Worm (Caenorhabditis elegans): ENCODE results near the gene dli-1.
"Not testable (repeated sequence)": the region's sequence is repeated elsewhere in the genome, so short reads cannot be mapped to it uniquely, and the experiment has no call there.

Gene dli-1

ce11 chrIV:13098652-13099051 is at the start of gene dli-1, which contains the start of the genes tin-9.2 and exos-4.1 (continued):
- TF ChIP-seq madf-8 (GFP tag; conservative IDR thresholded peaks at IDR 0.05) (0 out of 2 replicates have a peak, but pooled peaks have one; percentile 4), lsl-1 (GFP tag; optimal IDR thresholded peaks at IDR 0.05) (peak; percentile 61), attf-6 (GFP tag; IDR thresholded peaks at IDR 0.05) (no peak), tbp1 (GFP tag; optimal IDR thresholded peaks at IDR 0.05) (peak; percentile 44), dox-1 (GFP tag; IDR thresholded peaks at IDR 0.05) (peak; percentile 77), lag-1 (GFP tag; IDR thresholded peaks at IDR 0.05) (no peak), madf-10 (tag; optimal IDR thresholded peaks at IDR 0.05) (no peak), hmg-20 (GFP tag; IDR thresholded peaks at IDR 0.05) (no peak), gei-17 (GFP tag; optimal IDR thresholded peaks at IDR 0.05) (no peak), ceh-27 (GFP tag; optimal IDR thresholded peaks at IDR 0.05) (no peak), nfyb-1 (GFP tag; IDR thresholded peaks at IDR 0.05) (0 out of 2 replicates have a peak, but pooled peaks have one; percentile 36), ztf-26 (tag; optimal IDR thresholded peaks at IDR 0.05) (no peak), B0336.3 (GFP tag; IDR thresholded peaks at IDR 0.05) (no peak), snpc-4 (GFP tag; optimal IDR thresholded peaks at IDR 0.05) (peak; percentile 46), snpc-4 (tag; optimal IDR thresholded peaks at IDR 0.05) (peak in 3 of 4 experiments; percentile 4 to 73 (median 68)), ceh-100 (GFP tag; IDR thresholded peaks at IDR 0.05) (peak; percentile 42; the same call in 1 of the 2 replicates), F23B12.7 (tag; optimal IDR thresholded peaks at IDR 0.05; ENCODE audit: insufficient read depth) (peak; percentile 84), F49E8.2 (tag; optimal IDR thresholded peaks at IDR 0.05; ENCODE audit: insufficient read depth) (peak; percentile 43), egl-18 (GFP tag; IDR thresholded peaks at IDR 0.05) (no peak), hlh-26 (GFP tag; conservative IDR thresholded peaks at IDR 0.05) (no peak), mel-28 (tag; optimal IDR thresholded peaks at IDR 0.05; ENCODE audit: borderline replicate concordance) (no peak), rec-8 (tag; optimal IDR thresholded peaks at IDR 0.05) (no peak), dpl-1 (GFP tag; optimal IDR thresholded peaks at IDR 0.05) (peak; percentile 58), snpc-3.4 (tag; optimal IDR thresholded peaks at IDR 0.05) (peak; percentile 6), ceh-40 (GFP tag; IDR thresholded peaks at IDR 0.05) (no peak), F55B11.4 (tag; optimal IDR thresholded peaks at IDR 0.05; ENCODE audit: borderline replicate concordance, insufficient read depth) (no peak), ztf-28 (GFP tag; IDR thresholded peaks at IDR 0.05) (no peak), F33H1.4 (GFP tag; IDR thresholded peaks at IDR 0.05) (peak; percentile 75), hmg-1.2 (GFP tag; IDR thresholded peaks at IDR 0.05) (peak; percentile 98)

ce11 chrIV:13142254-13142653 is 43.7 kb upstream of the dli-1 start, which contains the start of gene spe-43:
Gene spe-43 (minus strand): TSS chrIV:13142354.
- TF ChIP-seq zim-3 (tag; optimal IDR thresholded peaks at IDR 0.05) (no peak), mes-4 (tag; optimal IDR thresholded peaks at IDR 0.05) (no peak), F57A8.1 (GFP tag; optimal IDR thresholded peaks at IDR 0.05) (no peak), pbrm-1 (GFP tag; IDR thresholded peaks at IDR 0.05) (no peak)

ce11 chrIV:13140792-13141191 is 42.2 kb upstream of the dli-1 start:
- not testable (repeated sequence) for TF ChIP-seq snpc-4 (GFP tag; optimal IDR thresholded peaks at IDR 0.05)
- TF ChIP-seq snpc-4 (tag; optimal IDR thresholded peaks at IDR 0.05) (peak in 1 of 4 experiments; percentile 36), cebp-2 (GFP tag; IDR thresholded peaks at IDR 0.05) (peak; percentile 92), hmg-1.2 (GFP tag; IDR thresholded peaks at IDR 0.05) (peak; percentile 62), D2030.7 (GFP tag; IDR thresholded peaks at IDR 0.05) (0 out of 2 replicates have a peak, but pooled peaks have one; percentile 26), B0261.1 (tag; optimal IDR thresholded peaks at IDR 0.05) (peak; percentile 57), attf-6 (GFP tag; IDR thresholded peaks at IDR 0.05) (0 out of 2 replicates have a peak, but pooled peaks have one; percentile 26), tbp1 (GFP tag; optimal IDR thresholded peaks at IDR 0.05) (peak; percentile 87), ceh-100 (GFP tag; IDR thresholded peaks at IDR 0.05) (peak; percentile 31; the same call in 1 of the 2 replicates), pbrm-1 (GFP tag; IDR thresholded peaks at IDR 0.05) (peak; percentile 57), madf-6 (GFP tag; IDR thresholded peaks at IDR 0.05) (peak; percentile 54; the same call in 1 of the 2 replicates), rpc-1 (optimal IDR thresholded peaks at IDR 0.05) (peak; percentile 42), rpc-1 (tag; optimal IDR thresholded peaks at IDR 0.05) (peak; percentile 63), nfyb-1 (GFP tag; IDR thresholded peaks at IDR 0.05) (peak; percentile 82), lin-26 (GFP tag; IDR thresholded peaks at IDR 0.05) (peak; percentile 91), ceh-58 (GFP tag; IDR thresholded peaks at IDR 0.05) (0 out of 2 replicates have a peak, but pooled peaks have one; percentile 20), dox-1 (GFP tag; IDR thresholded peaks at IDR 0.05) (peak; percentile 49)

Measured in whole organism, young adult.